Fruit fly (Drosophila melanogaster): Measurements from ENCODE around the gene RpL28.
A peak's percentile ranks its signal among the peaks of the same experiment; 100 is the strongest.

Gene RpL28

dm6 chr3L:3187263-3187662 is 35.5 kb downstream of the RpL28 start, which contains the start of gene CG14957:
CG14957 (plus strand) TSS chr3L:3187563.
- peak; percentile 39 for TF ChIP-seq noc (tag; optimal IDR thresholded peaks at IDR 0.05)

- TF ChIP-seq noc (tag; optimal IDR thresholded peaks at IDR 0.05) = no peak
Observed at dm6 chr3L:3186364-3186763, 36.4 kb downstream of the RpL28 start, which contains the start of gene CG32284. CG32284 (plus strand) TSS chr3L:3186664.

dm6 chr3L:3184104-3184503 is 38.7 kb downstream of the RpL28 start, which contains the start of gene CG42494:
CG42494 (plus strand) TSS chr3L:3184404.
- TF ChIP-seq noc (tag; optimal IDR thresholded peaks at IDR 0.05) = no peak

- TF ChIP-seq noc (tag; optimal IDR thresholded peaks at IDR 0.05) = peak; percentile 84
Observed at dm6 chr3L:3179474-3179873, 43.3 kb downstream of the RpL28 start.

dm6 chr3L:3178530-3179096 is 44.1 kb downstream of the RpL28 start, which contains the start of the genes MnM and Girdin:
MnM (minus strand) TSS chr3L:3178580.
Girdin (plus strand) TSS chr3L:3178930.
- no peak for TF ChIP-seq noc (tag; optimal IDR thresholded peaks at IDR 0.05)

- TF ChIP-seq noc (tag; optimal IDR thresholded peaks at IDR 0.05) = no peak
Observed at dm6 chr3L:3177872-3178271, 44.9 kb downstream of the RpL28 start.

- no peak for TF ChIP-seq noc (tag; optimal IDR thresholded peaks at IDR 0.05)
Observed at dm6 chr3L:3172445-3172844, 50.3 kb downstream of the RpL28 start, which contains the start of gene CG14963. CG14963 (minus strand) TSS chr3L:3172545.
